Fruit fly (Drosophila melanogaster): ENCODE results near the gene CG10333.

- no peak for TF ChIP-seq pad (GFP tag; optimal IDR thresholded peaks at IDR 0.05)
- no peak for TF ChIP-seq kay (GFP tag; ENCODE audit: borderline replicate concordance)
- no peak for TF ChIP-seq Clk (GFP tag; optimal IDR thresholded peaks at IDR 0.05)
- no peak for TF ChIP-seq cnc (optimal IDR thresholded peaks at IDR 0.05)
- no peak for TF ChIP-seq cic (GFP tag; optimal IDR thresholded peaks at IDR 0.05)
- no peak for TF ChIP-seq Hr96 (GFP tag; optimal IDR thresholded peaks at IDR 0.05)
- TF ChIP-seq toe (GFP tag; optimal IDR thresholded peaks at IDR 0.05) = no peak
- TF ChIP-seq CG1620 (GFP tag; optimal IDR thresholded peaks at IDR 0.05) = no peak
- no peak for TF ChIP-seq CG5204 (GFP tag; optimal IDR thresholded peaks at IDR 0.05)
- no peak for TF ChIP-seq CG12768 (GFP tag; optimal IDR thresholded peaks at IDR 0.05)
- TF ChIP-seq CG14711 (tag; optimal IDR thresholded peaks at IDR 0.05) = no peak
Observed at dm6 chr2L:18641087-18641486, 34.5 kb downstream of the CG10333 start.
